Worm (Caenorhabditis elegans) whole organism, midembryonic: ENCODE data around the gene dhs-19.

Experiments
- T22C8.4 ChIP-seq: fragments of 200-800 bp; sonication (Bioruptor generic); IDR thresholded peaks from 2 replicates; pipeline ENCODE4 v1.3.6; 2022; ENCODE audit warnings: missing genetic modification characterization, missing compliant biosample characterization
- klf-2 ChIP-seq: fragments of 200-800 bp; sonication (Bioruptor generic); conservative IDR thresholded peaks from 2 replicates; pipeline ENCODE4 v1.3.6; 2022; ENCODE audit warnings: missing genetic modification reagents, missing genetic modification characterization, missing compliant biosample characterization
- med-1 ChIP-seq: sonication (generic microtip); optimal IDR thresholded peaks from 2 replicates; lab custom pipeline; 2017; ENCODE audit warnings: missing genetic modification characterization, mild to moderate bottlenecking, missing compliant biosample characterization, antibody characterized with exemption, missing genetic modification reagents; ENCODE audit not compliant: insufficient read depth
- ref-1 ChIP-seq: fragments of 200-800 bp; sonication (Bioruptor generic); conservative IDR thresholded peaks from 2 replicates; pipeline ENCODE4 v1.3.6; 2022; ENCODE audit warnings: missing genetic modification reagents, missing genetic modification characterization, missing compliant biosample characterization
- ztf-23 ChIP-seq: fragments of 200-800 bp; sonication (Bioruptor generic); IDR thresholded peaks from 2 replicates; pipeline ENCODE4 v1.3.6; 2022; ENCODE audit warnings: missing genetic modification reagents, missing genetic modification characterization, missing compliant biosample characterization
- ztf-29 ChIP-seq: fragments of 200-800 bp; sonication (Bioruptor generic); IDR thresholded peaks from 2 replicates; pipeline ENCODE4 v1.3.6; 2022; ENCODE audit warnings: missing genetic modification reagents, missing genetic modification characterization, missing compliant biosample characterization

DNA sequence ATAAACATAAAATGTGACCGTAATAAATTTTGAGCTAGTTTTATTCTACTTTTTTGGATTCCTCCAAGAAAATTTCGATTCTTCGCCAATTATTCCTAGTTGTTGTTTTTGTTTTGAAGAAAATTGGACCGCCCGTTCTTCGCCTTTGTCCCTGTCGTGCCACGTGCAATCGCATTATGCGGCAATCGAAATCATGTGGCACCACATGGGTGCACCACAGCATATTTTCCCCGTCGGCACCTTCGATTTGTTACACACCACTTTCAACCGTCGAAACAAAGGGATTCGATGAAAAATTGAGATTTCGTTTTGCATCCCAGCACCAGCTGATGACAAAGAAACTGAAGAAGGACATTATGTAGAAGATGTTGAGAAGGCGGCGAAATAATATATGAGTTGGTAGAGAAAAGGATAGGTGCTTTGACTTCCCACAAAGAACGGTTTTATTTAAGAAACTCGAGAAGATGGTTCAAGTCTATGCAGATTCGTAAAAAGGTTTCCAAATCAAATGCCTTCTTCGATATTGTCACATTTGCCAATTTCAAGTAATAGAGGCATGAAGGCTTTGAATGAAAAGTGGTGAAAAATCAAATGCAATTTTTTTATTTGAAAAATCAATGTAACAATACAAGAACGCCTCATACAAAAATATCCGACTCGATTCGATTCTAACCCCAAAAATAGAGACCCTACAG, 38.5 kb upstream of the dhs-19 start:
- TF ChIP-seq ztf-29 (GFP tag; lab: Robert Waterston, UW) (no peak), klf-2 (no peak), med-1 (GFP tag; lab: Kevin White, UChicago) (no peak), ref-1 (GFP tag; lab: Robert Waterston, UW) (no peak), ztf-23 (GFP tag; lab: Robert Waterston, UW) (no peak), T22C8.4 (no peak)
